Fruit fly (Drosophila melanogaster) S2 (cell line): Measurements from ENCODE around the gene Ntf-2.

ENCODE experiments used
- CG8478 ChIP-seq: fragments of >200 bp; optimal IDR thresholded peaks from 2 replicates; lab custom pipeline; 2018
- CTCF ChIP-seq, 2 experiments: fragments of >200 bp; optimal IDR thresholded peaks; 2 replicates each; lab custom pipeline; 2018

- TF ChIP-seq CTCF (optimal IDR thresholded peaks at IDR 0.05; lab: Kevin White, UChicago) (peak; percentile 43 to 67), CG8478 (no peak)
Observed at dm6 chrX:21017568-21017967, 17.7 kb upstream of the Ntf-2 start.
